Fruit fly (Drosophila melanogaster): ENCODE data around the gene Diap1.

Diap1 gene

dm6 chr3L:16026065-16026789, 24.6 kb downstream of the Diap1 start (continued):
- TF ChIP-seq CG17912 (GFP tag; optimal IDR thresholded peaks at IDR 0.05) (peak; percentile 39), cato (GFP tag; optimal IDR thresholded peaks at IDR 0.05; ENCODE audit: borderline replicate concordance) (peak; percentile 45), GATAe (GFP tag; conservative IDR thresholded peaks at IDR 0.05) (no peak), sr (GFP tag; IDR thresholded peaks at IDR 0.05) (0 out of 3 replicates have a peak, but pooled peaks have one; percentile 55), insv (GFP tag; optimal IDR thresholded peaks at IDR 0.05) (no peak), CG3065 (GFP tag; optimal IDR thresholded peaks at IDR 0.05) (peak; percentile 7), odd (GFP tag; optimal IDR thresholded peaks at IDR 0.05) (peak; percentile 77), ewg (GFP tag; optimal IDR thresholded peaks at IDR 0.05) (peak; percentile 50), HLH3B (GFP tag; IDR thresholded peaks at IDR 0.05) (peak; percentile 65; the same call in 1 of the 2 replicates), CG10431 (GFP tag; optimal IDR thresholded peaks at IDR 0.05) (peak; percentile 83), CG8944 (GFP tag; optimal IDR thresholded peaks at IDR 0.05) (peak; percentile 48), knrl (GFP tag; IDR thresholded peaks at IDR 0.05; ENCODE audit: partially characterized antibody) (no peak), abd-A (tag; optimal IDR thresholded peaks at IDR 0.05) (no peak), Hey (tag; optimal IDR thresholded peaks at IDR 0.05) (peak; percentile 80), fd102C (GFP tag; optimal IDR thresholded peaks at IDR 0.05) (peak; percentile 33), CG17802 (tag; optimal IDR thresholded peaks at IDR 0.05) (no peak), Opbp (GFP tag; IDR thresholded peaks at IDR 0.05; ENCODE audit: partially characterized antibody) (0 out of 3 replicates have a peak, but pooled peaks have one; percentile 30), CG6272 (GFP tag; IDR thresholded peaks at IDR 0.05) (no peak), Dref (GFP tag; IDR thresholded peaks at IDR 0.05) (no peak), CG9437 (GFP tag; optimal IDR thresholded peaks at IDR 0.05) (peak; percentile 11), Sox100B (GFP tag; optimal IDR thresholded peaks at IDR 0.05) (peak; percentile 57), inv (GFP tag; IDR thresholded peaks at IDR 0.05; ENCODE audit: partially characterized antibody) (no peak), eve (GFP tag; optimal IDR thresholded peaks at IDR 0.05) (peak in 1 of 2 experiments; percentile 63), CG17385 (GFP tag; optimal IDR thresholded peaks at IDR 0.05) (peak; percentile 62), CG10959 (GFP tag; IDR thresholded peaks at IDR 0.05) (peak; percentile 27; the same call in 1 of the 2 replicates), CG10267 (tag; optimal IDR thresholded peaks at IDR 0.05) (no peak), CG14860 (GFP tag; IDR thresholded peaks at IDR 0.05; ENCODE audit: partially characterized antibody) (no peak), so (GFP tag; IDR thresholded peaks at IDR 0.05) (peak; percentile 80; the same call in 2 of the 3 replicates), CG15073 (GFP tag; optimal IDR thresholded peaks at IDR 0.05) (no peak), CG6765 (GFP tag; optimal IDR thresholded peaks at IDR 0.05) (peak; percentile 31), CG31441 (GFP tag; IDR thresholded peaks at IDR 0.05) (peak; percentile 48), CG8290 (GFP tag; optimal IDR thresholded peaks at IDR 0.05) (peak; percentile 73), CG8290 (tag; optimal IDR thresholded peaks at IDR 0.05) (peak; percentile 77 to 83), vnd (GFP tag; IDR thresholded peaks at IDR 0.05; ENCODE audit: partially characterized antibody) (no peak), CG17359 (tag; optimal IDR thresholded peaks at IDR 0.05) (peak; percentile 65), row (GFP tag; IDR thresholded peaks at IDR 0.05) (peak; percentile 65), CG2678 (tag; optimal IDR thresholded peaks at IDR 0.05) (peak; percentile 61), CG7786 (GFP tag; optimal IDR thresholded peaks at IDR 0.05) (peak; percentile 24), pfk (GFP tag; optimal IDR thresholded peaks at IDR 0.05) (peak; percentile 60), CG13296 (GFP tag; optimal IDR thresholded peaks at IDR 0.05) (peak; percentile 59), NC2β (GFP tag; optimal IDR thresholded peaks at IDR 0.05) (peak; percentile 72), Stat92E (GFP tag; optimal IDR thresholded peaks at IDR 0.05) (no peak), shn (GFP tag; optimal IDR thresholded peaks at IDR 0.05) (peak; percentile 56), Mad (GFP tag; optimal IDR thresholded peaks at IDR 0.05) (peak; percentile 0), org-1 (GFP tag; optimal IDR thresholded peaks at IDR 0.05) (peak; percentile 69), CG15011 (GFP tag; optimal IDR thresholded peaks at IDR 0.05) (peak; percentile 68), tgo (GFP tag; IDR thresholded peaks at IDR 0.05) (peak; percentile 41; the same call in 1 of the 3 replicates), HmgD (GFP tag; optimal IDR thresholded peaks at IDR 0.05) (peak; percentile 38)
